Fruit fly (Drosophila melanogaster) whole organism, adult: ENCODE data around the gene CG18179.
A peak's percentile ranks its signal among the peaks of the same experiment; 100 is the strongest.

Source experiments
- CG11617 ChIP-seq: fragments of 200-800 bp; sonication (Bioruptor generic); optimal IDR thresholded peaks from 2 replicates; lab custom pipeline; 2017; ENCODE audit warnings: mild to moderate bottlenecking, missing biosample characterization, missing genetic modification reagents, missing genetic modification characterization
- CG12768 ChIP-seq: fragments of 200-800 bp; sonication (Bioruptor generic); optimal IDR thresholded peaks from 2 replicates; lab custom pipeline; 2017; ENCODE audit warnings: missing biosample characterization, missing genetic modification characterization, mild to moderate bottlenecking, moderate library complexity, missing genetic modification reagents
- CG14711 ChIP-seq: fragments of 200-800 bp; sonication (Bioruptor generic); optimal IDR thresholded peaks from 2 replicates; lab custom pipeline; 2018; ENCODE audit warnings: missing biosample characterization, mild to moderate bottlenecking, missing genetic modification characterization, moderate library complexity
- CG1620 ChIP-seq: fragments of 200-800 bp; sonication (Bioruptor generic); optimal IDR thresholded peaks from 2 replicates; lab custom pipeline; 2016; ENCODE audit warnings: missing biosample characterization, missing genetic modification characterization
- CG33017 ChIP-seq: fragments of 200-800 bp; sonication (Bioruptor generic); optimal IDR thresholded peaks from 2 replicates; lab custom pipeline; 2018; ENCODE audit warnings: missing biosample characterization, mild to moderate bottlenecking, missing genetic modification characterization, moderate library complexity
- CG7045 ChIP-seq: fragments of 200-800 bp; sonication (Bioruptor generic); optimal IDR thresholded peaks from 2 replicates; lab custom pipeline; 2017; ENCODE audit warnings: missing biosample characterization, mild to moderate bottlenecking, missing genetic modification characterization
- CG7101 ChIP-seq: fragments of 200-800 bp; sonication (Bioruptor generic); optimal IDR thresholded peaks from 2 replicates; lab custom pipeline; 2018; ENCODE audit warnings: missing biosample characterization, mild to moderate bottlenecking, missing genetic modification characterization, moderate library complexity
- Clk ChIP-seq: fragments of 200-800 bp; sonication (Bioruptor generic); optimal IDR thresholded peaks from 2 replicates; lab custom pipeline; 2017; ENCODE audit warnings: missing biosample characterization, missing genetic modification characterization
- Crg-1 ChIP-seq: fragments of 200-800 bp; sonication (Bioruptor generic); optimal IDR thresholded peaks from 2 replicates; lab custom pipeline; 2016; ENCODE audit warnings: missing biosample characterization, missing genetic modification characterization
- Hr96 ChIP-seq: fragments of 200-800 bp; sonication (Bioruptor generic); optimal IDR thresholded peaks from 2 replicates; lab custom pipeline; 2016; ENCODE audit warnings: missing biosample characterization, missing genetic modification characterization
- Mnt ChIP-seq: fragments of 200-800 bp; sonication (Bioruptor generic); optimal IDR thresholded peaks from 2 replicates; lab custom pipeline; 2016; ENCODE audit warnings: missing biosample characterization, mild to moderate bottlenecking, missing genetic modification characterization
- bab1 ChIP-seq: fragments of 200-800 bp; sonication (Bioruptor generic); optimal IDR thresholded peaks from 3 replicates; lab custom pipeline; 2019; ENCODE audit warnings: missing biosample characterization, mild to moderate bottlenecking, missing genetic modification characterization, moderate library complexity
- cic ChIP-seq: fragments of 200-800 bp; sonication (Bioruptor generic); optimal IDR thresholded peaks from 2 replicates; lab custom pipeline; 2017; ENCODE audit warnings: missing biosample characterization, mild to moderate bottlenecking, missing genetic modification characterization, moderate library complexity
- cnc ChIP-seq, 2 experiments: fragments of >200 bp; optimal IDR thresholded peaks; 2 replicates each; lab custom pipeline; 2017
- kay ChIP-seq: fragments of 200-800 bp; sonication (Bioruptor generic); peaks from one replicate; lab custom pipeline; 2016; ENCODE audit warnings: missing biosample characterization, missing genetic modification characterization, borderline replicate concordance
- ovo ChIP-seq: fragments of 200-800 bp; sonication (Bioruptor generic); optimal IDR thresholded peaks from 2 replicates; lab custom pipeline; 2016; ENCODE audit warnings: missing biosample characterization, missing genetic modification characterization
- pad ChIP-seq: fragments of 200-800 bp; sonication (Bioruptor generic); optimal IDR thresholded peaks from 3 replicates; lab custom pipeline; 2017; ENCODE audit warnings: missing biosample characterization, missing genetic modification characterization, mild to moderate bottlenecking, moderate library complexity, missing genetic modification reagents
- tj ChIP-seq: fragments of 200-800 bp; sonication (Bioruptor generic); optimal IDR thresholded peaks from 3 replicates; lab custom pipeline; 2017; ENCODE audit warnings: missing biosample characterization, mild to moderate bottlenecking, missing genetic modification characterization, moderate library complexity
- toe ChIP-seq: fragments of 200-800 bp; sonication (Bioruptor generic); optimal IDR thresholded peaks from 2 replicates; lab custom pipeline; 2016; ENCODE audit warnings: missing biosample characterization, missing genetic modification characterization

Gene CG18179

dm6 chr3L:9638971-9639370, at the start of gene CG18179:
TSS of gene CG18179 (plus strand) at chr3L:9639271.
- TF ChIP-seq pad (GFP tag; lab: Kevin White, UChicago) (no peak), CG12768 (no peak), Mnt (no peak), CG7101 (tag; lab: Kevin White, UChicago) (no peak), cic (GFP tag; lab: Kevin White, UChicago) (no peak), CG33017 (tag; lab: Kevin White, UChicago) (no peak)

dm6 chr3L:9597464-9597863, 41.6 kb upstream of the CG18179 start, which contains the start of gene Tmc:
TSS of gene Tmc (plus strand) at chr3L:9597764.
- TF ChIP-seq cic (GFP tag; lab: Kevin White, UChicago) (no peak), toe (GFP tag; lab: Kevin White, UChicago) (no peak), Mnt (no peak), Crg-1 (GFP tag; lab: Kevin White, UChicago) (no peak), CG12768 (no peak), cnc (optimal IDR thresholded peaks at IDR 0.05; lab: Kevin White, UChicago) (no peak), CG1620 (no peak), kay (no peak), bab1 (no peak), CG7101 (tag; lab: Kevin White, UChicago) (no peak), tj (GFP tag; lab: Kevin White, UChicago) (no peak), CG11617 (GFP tag; lab: Kevin White, UChicago) (no peak)

dm6 chr3L:9598688-9599087, 40.4 kb upstream of the CG18179 start, which contains the start of gene CG3222:
TSS of gene CG3222 (plus strand) at chr3L:9598988.
- TF ChIP-seq CG7101 (tag; lab: Kevin White, UChicago): no peak
- no peak for TF ChIP-seq CG1620
- TF ChIP-seq CG14711 (tag; lab: Kevin White, UChicago): no peak
- TF ChIP-seq bab1: no peak
- no peak for TF ChIP-seq CG12768
- no peak for TF ChIP-seq CG33017 (tag; lab: Kevin White, UChicago)

- TF ChIP-seq Clk (no peak), cic (GFP tag; lab: Kevin White, UChicago) (no peak), CG7101 (tag; lab: Kevin White, UChicago) (no peak), CG12768 (no peak), Mnt (no peak), cnc (optimal IDR thresholded peaks at IDR 0.05; lab: Kevin White, UChicago) (no peak), CG7045 (no peak), toe (GFP tag; lab: Kevin White, UChicago) (no peak), kay (no peak), Crg-1 (GFP tag; lab: Kevin White, UChicago) (no peak), Hr96 (no peak), pad (GFP tag; lab: Kevin White, UChicago) (no peak), ovo (no peak), CG11617 (GFP tag; lab: Kevin White, UChicago) (no peak)
These were observed 37.8 kb upstream of the CG18179 start, which contains the start of the genes CG3088 and CG3306 for dm6 chr3L:9601225-9601624. TSS of gene CG3088 (minus strand) at chr3L:9601325. TSS of gene CG3306 (plus strand) at chr3L:9601523.

- no peak for TF ChIP-seq CG1620
- TF ChIP-seq ovo: no peak
- peak; percentile 28 for TF ChIP-seq CG7101 (tag; lab: Kevin White, UChicago)
- no peak for TF ChIP-seq cic (GFP tag; lab: Kevin White, UChicago)
- TF ChIP-seq bab1: peak; percentile 15
- TF ChIP-seq kay: no peak
- TF ChIP-seq CG11617 (GFP tag; lab: Kevin White, UChicago): no peak
- TF ChIP-seq pad (GFP tag; lab: Kevin White, UChicago): peak; percentile 35
- TF ChIP-seq toe (GFP tag; lab: Kevin White, UChicago): peak; percentile 35
These were observed 25.0 kb upstream of the CG18179 start for dm6 chr3L:9613960-9614588.

- TF ChIP-seq cic (GFP tag; lab: Kevin White, UChicago) (no peak), tj (GFP tag; lab: Kevin White, UChicago) (peak; percentile 91)
These were observed 24.3 kb upstream of the CG18179 start, which contains the start of gene LanB2 for dm6 chr3L:9614589-9615442. TSS of gene LanB2 (plus strand) at chr3L:9614914.

dm6 chr3L:9615443-9616141, 23.5 kb upstream of the CG18179 start:
- no peak for TF ChIP-seq CG7045
- peak; percentile 48 for TF ChIP-seq tj (GFP tag; lab: Kevin White, UChicago)
- TF ChIP-seq cic (GFP tag; lab: Kevin White, UChicago): peak; percentile 11
